Worm (Caenorhabditis elegans) whole organism, L1 larva: Measurements from ENCODE around the gene F12A10.6.

ENCODE experiments used
- F16B12.6 ChIP-seq: fragments of 150-350 bp; optimal IDR thresholded peaks from 2 replicates; lab custom pipeline; 2014; ENCODE audit warnings: missing biosample characterization, missing genetic modification characterization
- Y116A8C.19 ChIP-seq: sonication (generic microtip); optimal IDR thresholded peaks from 2 replicates; lab custom pipeline; 2016; ENCODE audit warnings: missing compliant biosample characterization, missing genetic modification characterization, borderline replicate concordance
- alr-1 ChIP-seq: fragments of 200-800 bp; sonication (Bioruptor generic); optimal IDR thresholded peaks from 2 replicates; lab custom pipeline; 2018; ENCODE audit warnings: borderline replicate concordance, mild to moderate bottlenecking, missing genetic modification characterization, missing compliant biosample characterization
- aly-2 ChIP-seq: fragments of 150-350 bp; optimal IDR thresholded peaks from 2 replicates; lab custom pipeline; 2014; ENCODE audit warnings: missing biosample characterization, missing genetic modification characterization
- ama-1 ChIP-seq: fragments of 150-350 bp; optimal IDR thresholded peaks from 2 replicates; lab custom pipeline; 2014
- blmp-1 ChIP-seq: fragments of 150-350 bp; optimal IDR thresholded peaks from 2 replicates; lab custom pipeline; 2014; ENCODE audit warnings: missing biosample characterization, missing genetic modification characterization
- ceh-63 ChIP-seq: fragments of 200-800 bp; sonication (Bioruptor generic); optimal IDR thresholded peaks from 2 replicates; lab custom pipeline; 2018; ENCODE audit warnings: mild to moderate bottlenecking, missing genetic modification characterization, missing compliant biosample characterization
- ceh-88 ChIP-seq: fragments of 200-800 bp; sonication (Bioruptor generic); IDR thresholded peaks from 2 replicates; pipeline ENCODE4 v1.3.6; 2022; ENCODE audit warnings: missing genetic modification characterization, missing compliant biosample characterization
- ces-1 ChIP-seq: fragments of 150-350 bp; optimal IDR thresholded peaks from 2 replicates; lab custom pipeline; 2014; ENCODE audit warnings: missing biosample characterization, missing genetic modification reagents, missing genetic modification characterization
- dpl-1 ChIP-seq, 3 experiments: fragments of 150-350 bp in 2 of 3; sonication (generic microtip) in 1 of 3; optimal IDR thresholded peaks; 2 replicates each; lab custom pipeline; 2014 to 2017; ENCODE audit warnings: missing biosample characterization in 3 of 3, missing genetic modification characterization in 3 of 3, missing genetic modification reagents in 3 of 3
- dsc-1 ChIP-seq: sonication (generic microtip); optimal IDR thresholded peaks from 2 replicates; lab custom pipeline; 2016; ENCODE audit warnings: mild to moderate bottlenecking, missing genetic modification characterization, missing compliant biosample characterization
- efl-3 ChIP-seq: fragments of 200-800 bp; sonication (Bioruptor generic); optimal IDR thresholded peaks from 2 replicates; lab custom pipeline; 2018; ENCODE audit warnings: mild to moderate bottlenecking, missing genetic modification characterization, missing compliant biosample characterization
- elt-3 ChIP-seq, 6 experiments: fragments of 150-350 bp in 1 of 6; sonication (generic microtip); optimal IDR thresholded peaks; 2 replicates each; lab custom pipeline; 2017 to 2018; ENCODE audit warnings: missing biosample characterization in 6 of 6, missing genetic modification characterization in 6 of 6, inconsistent platforms in 1 of 6
- fkh-10 ChIP-seq: sonication (generic microtip); optimal IDR thresholded peaks from 2 replicates; lab custom pipeline; 2017; ENCODE audit warnings: missing biosample characterization, missing genetic modification reagents, missing genetic modification characterization
- fkh-4 ChIP-seq: sonication (generic microtip); optimal IDR thresholded peaks from 2 replicates; lab custom pipeline; 2016; ENCODE audit warnings: missing compliant biosample characterization, missing genetic modification characterization, borderline replicate concordance
- fos-1 ChIP-seq: fragments of 150-350 bp; optimal IDR thresholded peaks from 2 replicates; lab custom pipeline; 2014; ENCODE audit warnings: missing biosample characterization, missing genetic modification characterization
- hlh-17 ChIP-seq: fragments of 200-800 bp; sonication (Bioruptor generic); optimal IDR thresholded peaks from 2 replicates; lab custom pipeline; 2018; ENCODE audit warnings: missing genetic modification characterization, mild to moderate bottlenecking, missing compliant biosample characterization, moderate library complexity, borderline replicate concordance
- hlh-4 ChIP-seq: sonication (generic microtip); optimal IDR thresholded peaks from 2 replicates; lab custom pipeline; 2016; ENCODE audit warnings: mild to moderate bottlenecking, missing genetic modification characterization, missing compliant biosample characterization
- lin-14 ChIP-seq: fragments of 200-800 bp; sonication (Bioruptor generic); optimal IDR thresholded peaks from 2 replicates; lab custom pipeline; 2018; ENCODE audit warnings: mild to moderate bottlenecking, missing genetic modification characterization, moderate library complexity, missing compliant biosample characterization
- lin-15B ChIP-seq: fragments of 150-350 bp; sonication (generic microtip); optimal IDR thresholded peaks from 3 replicates; lab custom pipeline; 2014; ENCODE audit warnings: missing biosample characterization, missing genetic modification characterization
- lsy-2 ChIP-seq, 2 experiments: fragments of 150-350 bp; optimal IDR thresholded peaks; 2 replicates each; lab custom pipeline; 2014; ENCODE audit warnings: missing biosample characterization in 2 of 2, missing genetic modification characterization in 2 of 2
- mef-2 ChIP-seq: fragments of 150-350 bp; optimal IDR thresholded peaks from 2 replicates; lab custom pipeline; 2014; ENCODE audit warnings: missing biosample characterization, missing genetic modification characterization
- mep-1 ChIP-seq: fragments of 150-350 bp; optimal IDR thresholded peaks from 2 replicates; lab custom pipeline; 2014; ENCODE audit warnings: missing biosample characterization, missing genetic modification characterization
- nhr-11 ChIP-seq: fragments of 150-350 bp; optimal IDR thresholded peaks from 2 replicates; lab custom pipeline; 2014; ENCODE audit warnings: missing biosample characterization, missing genetic modification characterization
- nhr-19 ChIP-seq: fragments of 200-800 bp; sonication (Bioruptor generic); conservative IDR thresholded peaks from 2 replicates; pipeline ENCODE4 v1.3.6; 2022; ENCODE audit warnings: missing genetic modification characterization, missing compliant biosample characterization
- nhr-20 ChIP-seq: sonication (generic microtip); optimal IDR thresholded peaks from 2 replicates; lab custom pipeline; 2016; ENCODE audit warnings: mild to moderate bottlenecking, missing genetic modification characterization, missing compliant biosample characterization
- nhr-28 ChIP-seq: fragments of 150-350 bp; optimal IDR thresholded peaks from 2 replicates; lab custom pipeline; 2014; ENCODE audit warnings: missing biosample characterization, missing genetic modification characterization
- nhr-71 ChIP-seq: sonication (generic microtip); optimal IDR thresholded peaks from 2 replicates; lab custom pipeline; 2016; ENCODE audit warnings: mild to moderate bottlenecking, missing genetic modification characterization, moderate library complexity, missing compliant biosample characterization
- nhr-76 ChIP-seq: sonication (generic microtip); optimal IDR thresholded peaks from 2 replicates; lab custom pipeline; 2017; ENCODE audit warnings: missing biosample characterization, missing genetic modification characterization
- nhr-85 ChIP-seq: sonication (generic microtip); peaks from one replicate; lab custom pipeline; 2016; ENCODE audit warnings: missing genetic modification characterization, inconsistent platforms, missing compliant biosample characterization
- pqm-1 ChIP-seq: sonication (generic microtip); optimal IDR thresholded peaks from 3 replicates; lab custom pipeline; 2017; ENCODE audit warnings: missing biosample characterization, missing genetic modification characterization
- rnt-1 ChIP-seq: sonication (generic microtip); optimal IDR thresholded peaks from 2 replicates; lab custom pipeline; 2016; ENCODE audit warnings: mild to moderate bottlenecking, missing genetic modification characterization, moderate library complexity, missing compliant biosample characterization
- snu-23 ChIP-seq: sonication (generic microtip); optimal IDR thresholded peaks from 2 replicates; lab custom pipeline; 2016; ENCODE audit warnings: missing genetic modification characterization, missing compliant biosample characterization
- swsn-7 ChIP-seq: sonication (generic microtip); optimal IDR thresholded peaks from 2 replicates; lab custom pipeline; 2016; ENCODE audit warnings: missing genetic modification characterization, missing compliant biosample characterization
- unc-130 ChIP-seq: fragments of 150-350 bp; optimal IDR thresholded peaks from 2 replicates; lab custom pipeline; 2017; ENCODE audit warnings: missing biosample characterization, missing genetic modification characterization, inconsistent platforms
- unc-30 ChIP-seq: sonication (generic microtip); optimal IDR thresholded peaks from 2 replicates; lab custom pipeline; 2017; ENCODE audit warnings: missing biosample characterization, missing genetic modification characterization
- unc-62 ChIP-seq: fragments of 150-350 bp; optimal IDR thresholded peaks from 2 replicates; lab custom pipeline; 2014; ENCODE audit warnings: missing biosample characterization, missing genetic modification reagents, missing genetic modification characterization
- unc-98 ChIP-seq: fragments of 200-800 bp; sonication (Bioruptor generic); IDR thresholded peaks from 2 replicates; pipeline ENCODE4 v1.3.6; 2022; ENCODE audit warnings: missing genetic modification characterization, missing compliant biosample characterization
- xbp-1 ChIP-seq: sonication (generic microtip); optimal IDR thresholded peaks from 2 replicates; lab custom pipeline; 2016; ENCODE audit warnings: missing genetic modification characterization, missing compliant biosample characterization
- zip-4 ChIP-seq: fragments of 200-800 bp; sonication (Bioruptor generic); optimal IDR thresholded peaks from 2 replicates; lab custom pipeline; 2018; ENCODE audit warnings: mild to moderate bottlenecking, missing genetic modification characterization, moderate library complexity, missing compliant biosample characterization
- ztf-11 ChIP-seq, 2 experiments: sonication (generic microtip); optimal IDR thresholded peaks; 2 replicates each; lab custom pipeline; 2016 to 2017; ENCODE audit warnings: missing genetic modification characterization in 2 of 2, missing biosample characterization in 1 of 2, missing compliant biosample characterization in 1 of 2

The F12A10.6 gene

ce11 chrII:5458683-5459410 lies 35.5 kb downstream of the F12A10.6 start:
- TF ChIP-seq blmp-1 (tag; lab: Kevin White, UChicago): peak; percentile 99
- TF ChIP-seq nhr-71 (tag; lab: Kevin White, UChicago): peak; percentile 2
- peak; percentile 11 for TF ChIP-seq snu-23 (GFP tag; lab: Kevin White, UChicago)
- TF ChIP-seq unc-130 (tag; lab: Kevin White, UChicago): peak; percentile 4
- TF ChIP-seq elt-3 (tag; optimal IDR thresholded peaks at IDR 0.05; lab: Kevin White, UChicago): peak in 4 of 6 experiments; percentile 11 to 73 (median 32)
- no peak for TF ChIP-seq ceh-88
- TF ChIP-seq nhr-28 (tag; lab: Kevin White, UChicago): no peak
- TF ChIP-seq F16B12.6 (tag; lab: Kevin White, UChicago): no peak
- no peak for TF ChIP-seq nhr-11 (tag; lab: Kevin White, UChicago)
- no peak for TF ChIP-seq lsy-2 (tag; optimal IDR thresholded peaks at IDR 0.05; lab: Kevin White, UChicago)
- TF ChIP-seq mep-1 (tag; lab: Kevin White, UChicago): peak; percentile 5
- TF ChIP-seq nhr-76 (tag; lab: Kevin White, UChicago): no peak
- TF ChIP-seq dsc-1 (tag; lab: Kevin White, UChicago): no peak
- no peak for TF ChIP-seq xbp-1 (tag; lab: Kevin White, UChicago)
- no peak for TF ChIP-seq efl-3 (GFP tag; lab: Kevin White, UChicago)
- TF ChIP-seq rnt-1 (tag; lab: Kevin White, UChicago): no peak
- TF ChIP-seq lin-14 (GFP tag; lab: Kevin White, UChicago): peak; percentile 71
- TF ChIP-seq lin-15B (tag; lab: Kevin White, UChicago): no peak

- TF ChIP-seq xbp-1 (tag; lab: Kevin White, UChicago) (no peak), swsn-7 (no peak), nhr-19 (GFP tag; lab: Robert Waterston, UW) (no peak), fos-1 (no peak), mep-1 (tag; lab: Kevin White, UChicago) (no peak), rnt-1 (tag; lab: Kevin White, UChicago) (no peak)
Measured at ce11 chrII:5455650-5456355, 38.5 kb downstream of the F12A10.6 start, which contains the start of gene daz-1. Gene daz-1, plus strand, starts transcription at chrII:5456305.

ce11 chrII:5453547-5453946 lies 40.8 kb downstream of the F12A10.6 start, which contains the start of gene dhs-5:
Gene dhs-5, plus strand, starts transcription at chrII:5453847.
- no peak for TF ChIP-seq swsn-7
- no peak for TF ChIP-seq hlh-4 (tag; lab: Kevin White, UChicago)
- TF ChIP-seq unc-30 (tag; lab: Kevin White, UChicago): no peak
- TF ChIP-seq zip-4 (GFP tag; lab: Kevin White, UChicago): no peak
- no peak for TF ChIP-seq ceh-63 (GFP tag; lab: Kevin White, UChicago)
- TF ChIP-seq ztf-11 (tag; optimal IDR thresholded peaks at IDR 0.05; lab: Kevin White, UChicago): no peak
- TF ChIP-seq unc-98 (GFP tag; lab: Robert Waterston, UW): no peak
- no peak for TF ChIP-seq aly-2 (tag; lab: Kevin White, UChicago)
- peak; percentile 56 for TF ChIP-seq dsc-1 (tag; lab: Kevin White, UChicago)
- TF ChIP-seq, all 84 proteins: peak for 1

ce11 chrII:5451278-5451677 lies 43.0 kb downstream of the F12A10.6 start:
- TF ChIP-seq snu-23 (GFP tag; lab: Kevin White, UChicago): no peak
- no peak for TF ChIP-seq dpl-1 (GFP tag; optimal IDR thresholded peaks at IDR 0.05; lab: Kevin White, UChicago)
- peak; percentile 66 for TF ChIP-seq nhr-85 (tag; lab: Kevin White, UChicago)

ce11 chrII:5449620-5450019 lies 44.7 kb downstream of the F12A10.6 start:
- TF ChIP-seq fkh-4 (tag; lab: Kevin White, UChicago) (no peak), nhr-20 (tag; lab: Kevin White, UChicago) (peak; percentile 0), alr-1 (no peak), nhr-28 (tag; lab: Kevin White, UChicago) (no peak), nhr-19 (GFP tag; lab: Robert Waterston, UW) (no peak), dsc-1 (tag; lab: Kevin White, UChicago) (no peak), unc-62 (GFP tag; lab: Kevin White, UChicago) (no peak), hlh-17 (GFP tag; lab: Kevin White, UChicago) (no peak), ces-1 (GFP tag; lab: Kevin White, UChicago) (no peak), blmp-1 (tag; lab: Kevin White, UChicago) (peak; percentile 74), fkh-10 (GFP tag; lab: Kevin White, UChicago) (no peak), pqm-1 (tag; lab: Kevin White, UChicago) (no peak), mef-2 (no peak), ama-1 (lab: Kevin White, UChicago) (no peak), swsn-7 (no peak), hlh-4 (tag; lab: Kevin White, UChicago) (no peak), Y116A8C.19 (tag; lab: Kevin White, UChicago) (no peak), ceh-63 (GFP tag; lab: Kevin White, UChicago) (no peak)
